Fruit fly (Drosophila melanogaster): ENCODE measurements around the gene Gbeta5.

The Gbeta5 gene

dm6 chrX:8101479-8102198 lies 50.4 kb downstream of the Gbeta5 start, which contains the start of gene CG2258 (continued):
- peak; percentile 82 for TF ChIP-seq CG1233 (GFP tag; optimal IDR thresholded peaks at IDR 0.05)
- peak; percentile 49 for TF ChIP-seq Lhr (GFP tag; optimal IDR thresholded peaks at IDR 0.05)
- TF ChIP-seq ind (GFP tag; optimal IDR thresholded peaks at IDR 0.05) = peak; percentile 87
- peak; percentile 84 for TF ChIP-seq CG32532 (GFP tag; IDR thresholded peaks at IDR 0.05)
- TF ChIP-seq slou (GFP tag; optimal IDR thresholded peaks at IDR 0.05) = peak; percentile 52
- TF ChIP-seq fd3F (GFP tag; optimal IDR thresholded peaks at IDR 0.05) = peak; percentile 81
- peak; percentile 49; the same call in 1 of the 2 replicates for TF ChIP-seq CG16779 (GFP tag; IDR thresholded peaks at IDR 0.05)
- TF ChIP-seq lbe (GFP tag; optimal IDR thresholded peaks at IDR 0.05) = peak; percentile 37
- peak; percentile 46 for TF ChIP-seq exex (tag; optimal IDR thresholded peaks at IDR 0.05)
- peak; percentile 71 for TF ChIP-seq CHES-1-like (GFP tag; optimal IDR thresholded peaks at IDR 0.05)
- peak; percentile 82 for TF ChIP-seq Asciz (GFP tag; optimal IDR thresholded peaks at IDR 0.05)
- peak; percentile 77 for TF ChIP-seq CG4328 (GFP tag; optimal IDR thresholded peaks at IDR 0.05)
- peak; percentile 80 for TF ChIP-seq CG11695 (GFP tag; IDR thresholded peaks at IDR 0.05)
- TF ChIP-seq CG12236 (GFP tag; optimal IDR thresholded peaks at IDR 0.05) = peak; percentile 15
- peak; percentile 59 for TF ChIP-seq schlank (tag; optimal IDR thresholded peaks at IDR 0.05)
- peak; percentile 74 for TF ChIP-seq CG4730 (GFP tag; IDR thresholded peaks at IDR 0.05)
- TF ChIP-seq CG15011 (GFP tag; optimal IDR thresholded peaks at IDR 0.05) = peak; percentile 76
- TF ChIP-seq nom (GFP tag; optimal IDR thresholded peaks at IDR 0.05) = peak; percentile 83
- no peak for TF ChIP-seq ash1 (GFP tag; optimal IDR thresholded peaks at IDR 0.05)
- peak; percentile 59 for TF ChIP-seq sd (tag; optimal IDR thresholded peaks at IDR 0.05)
- TF ChIP-seq dpn (GFP tag; optimal IDR thresholded peaks at IDR 0.05) = peak; percentile 5 to 85
- TF ChIP-seq CG7357 (GFP tag; IDR thresholded peaks at IDR 0.05) = peak; percentile 60; the same call in 1 of the 3 replicates
- TF ChIP-seq zfh2 (GFP tag; optimal IDR thresholded peaks at IDR 0.05) = peak; percentile 47
- no peak for TF ChIP-seq kni (GFP tag; optimal IDR thresholded peaks at IDR 0.05)
- peak; percentile 92 for TF ChIP-seq ATbp (GFP tag; optimal IDR thresholded peaks at IDR 0.05)
- peak; percentile 85 for TF ChIP-seq CG12659 (GFP tag; optimal IDR thresholded peaks at IDR 0.05)
- peak; percentile 73 for TF ChIP-seq dimm (GFP tag; IDR thresholded peaks at IDR 0.05)
- peak; percentile 82 for TF ChIP-seq Sry-δ (GFP tag; optimal IDR thresholded peaks at IDR 0.05)
- TF ChIP-seq CrebB (tag; optimal IDR thresholded peaks at IDR 0.05) = peak; percentile 74
- peak; percentile 84 for TF ChIP-seq CG17361 (GFP tag; IDR thresholded peaks at IDR 0.05)
- TF ChIP-seq lab (GFP tag; optimal IDR thresholded peaks at IDR 0.05) = peak; percentile 91
- TF ChIP-seq ara (GFP tag; IDR thresholded peaks at IDR 0.05) = peak; percentile 70
- 0 out of 2 replicates have a peak, but pooled peaks have one; percentile 16 for TF ChIP-seq tna (GFP tag; IDR thresholded peaks at IDR 0.05; ENCODE audit: partially characterized antibody)
- TF ChIP-seq D (optimal IDR thresholded peaks at IDR 0.05) = no peak
- TF ChIP-seq D (GFP tag; optimal IDR thresholded peaks at IDR 0.05) = peak; percentile 86
- peak; percentile 90 for TF ChIP-seq slbo (GFP tag; IDR thresholded peaks at IDR 0.05)
- TF ChIP-seq cad (GFP tag; optimal IDR thresholded peaks at IDR 0.05) = no peak
- peak; percentile 77 for TF ChIP-seq Dek (tag; optimal IDR thresholded peaks at IDR 0.05)
- TF ChIP-seq CG9727 (GFP tag; optimal IDR thresholded peaks at IDR 0.05) = peak; percentile 67
- no peak for TF ChIP-seq sima (GFP tag; optimal IDR thresholded peaks at IDR 0.05)
- TF ChIP-seq CG3726 (GFP tag; IDR thresholded peaks at IDR 0.05) = peak; percentile 82
- no peak for TF ChIP-seq inv (GFP tag; IDR thresholded peaks at IDR 0.05; ENCODE audit: partially characterized antibody)
- TF ChIP-seq Nf-YC (tag; optimal IDR thresholded peaks at IDR 0.05) = peak; percentile 67
- no peak for TF ChIP-seq pros (GFP tag; optimal IDR thresholded peaks at IDR 0.05)
- peak; percentile 69 for TF ChIP-seq CG6765 (GFP tag; optimal IDR thresholded peaks at IDR 0.05)
- TF ChIP-seq Dref (GFP tag; IDR thresholded peaks at IDR 0.05) = peak; percentile 72
- TF ChIP-seq Mrtf (GFP tag; IDR thresholded peaks at IDR 0.05) = peak; percentile 80
- peak; percentile 76 for TF ChIP-seq CG5245 (GFP tag; optimal IDR thresholded peaks at IDR 0.05)
- TF ChIP-seq CG7745 (tag; optimal IDR thresholded peaks at IDR 0.05) = no peak

Data from whole organism, embryonic.